Worm (Caenorhabditis elegans) whole organism, young adult: Measurements from ENCODE around the gene T08A11.1.

ENCODE experiments used
- Y79H2A.3 ChIP-seq: fragments of 200-800 bp; sonication (Bioruptor generic); conservative IDR thresholded peaks from 2 replicates; pipeline ENCODE4 v1.3.6; 2022; ENCODE audit warnings: missing genetic modification reagents, missing genetic modification characterization, missing compliant biosample characterization
- ama-1 ChIP-seq, 3 experiments: fragments of 150-350 bp in 1 of 3; sonication (generic microtip) in 2 of 3; optimal IDR thresholded peaks; 2 replicates each; lab custom pipeline; 2014 to 2018; ENCODE audit warnings: missing biosample characterization in 2 of 3, missing genetic modification characterization in 2 of 3, missing genetic modification reagents in 2 of 3
- nhr-179 ChIP-seq: sonication (generic microtip); optimal IDR thresholded peaks from 2 replicates; lab custom pipeline; 2016; ENCODE audit warnings: mild to moderate bottlenecking, missing genetic modification characterization, missing compliant biosample characterization
- nhr-90 ChIP-seq: sonication (generic microtip); optimal IDR thresholded peaks from 2 replicates; lab custom pipeline; 2016; ENCODE audit warnings: missing genotype, mild to moderate bottlenecking, missing genetic modification characterization, missing compliant biosample characterization
- pha-4 ChIP-seq: fragments of 150-350 bp; sonication (generic microtip); optimal IDR thresholded peaks from 2 replicates; lab custom pipeline; 2014; ENCODE audit warnings: missing biosample characterization, missing genetic modification reagents, missing genetic modification characterization
- snpc-4 ChIP-seq, 5 experiments: fragments of 150-350 bp in 1 of 5; sonication (generic microtip) in 4 of 5; optimal IDR thresholded peaks; 2 replicates each; lab custom pipeline; 2014 to 2018; ENCODE audit warnings: missing genetic modification characterization in 5 of 5, missing biosample characterization in 3 of 5, antibody characterized with exemption in 2 of 5, mild to moderate bottlenecking in 2 of 5, missing compliant biosample characterization in 2 of 5, missing genotype in 2 of 5, moderate library complexity in 2 of 5, missing genetic modification reagents in 1 of 5
- ztf-3 ChIP-seq: fragments of 200-800 bp; sonication (Bioruptor generic); optimal IDR thresholded peaks from 2 replicates; lab custom pipeline; 2018; ENCODE audit warnings: mild to moderate bottlenecking, missing genetic modification characterization, missing compliant biosample characterization

- TF ChIP-seq pha-4 (tag; lab: Kevin White, UChicago) (no peak), nhr-179 (tag; lab: Kevin White, UChicago) (no peak), ztf-3 (GFP tag; lab: Kevin White, UChicago) (no peak), nhr-90 (no peak), Y79H2A.3 (GFP tag; lab: Robert Waterston, UW) (no peak), ama-1 (optimal IDR thresholded peaks at IDR 0.05; lab: Kevin White, UChicago) (no peak), ama-1 (GFP tag; optimal IDR thresholded peaks at IDR 0.05; lab: Kevin White, UChicago) (no peak), snpc-4 (GFP tag; optimal IDR thresholded peaks at IDR 0.05; lab: Kevin White, UChicago) (no peak), snpc-4 (tag; optimal IDR thresholded peaks at IDR 0.05; lab: Kevin White, UChicago) (no peak)
Measured at ce11 chrIII:4236178-4236577, 26.8 kb downstream of the T08A11.1 start.
